Worm (Caenorhabditis elegans) whole organism, L4 larva: ENCODE measurements around the gene ZK1055.7.

ENCODE experiments used
- ceh-28 ChIP-seq: fragments of 150-350 bp; optimal IDR thresholded peaks from 2 replicates; lab custom pipeline; 2014; ENCODE audit warnings: missing biosample characterization, missing genetic modification reagents, missing genetic modification characterization
- madf-5 ChIP-seq, 2 experiments: fragments of 200-800 bp; sonication (Bioruptor generic); IDR thresholded peaks; 2 replicates each; pipeline ENCODE4 v1.3.6; 2022; ENCODE audit warnings: missing compliant biosample characterization in 2 of 2, missing genetic modification characterization in 2 of 2

ce11 chrV:6576567-6576966 is 28.6 kb downstream of the ZK1055.7 start, which contains the start of gene EGAP9.4:
- TF ChIP-seq madf-5 (GFP tag; IDR thresholded peaks at IDR 0.05; lab: Robert Waterston, UW) (no peak), ceh-28 (tag; lab: Kevin White, UChicago) (no peak)
